Worm (Caenorhabditis elegans) whole organism, mixed stage, embryonic: ENCODE data around the gene tofu-7.

Experiments used
- blmp-1 ChIP-seq: fragments of 150-350 bp; optimal IDR thresholded peaks from 2 replicates; lab custom pipeline; 2014; ENCODE audit warnings: missing biosample characterization, missing genetic modification characterization
- pha-4 ChIP-seq: fragments of 150-350 bp; optimal IDR thresholded peaks from 2 replicates; lab custom pipeline; 2018; ENCODE audit warnings: missing biosample characterization, missing genetic modification reagents, missing genetic modification characterization

DNA sequence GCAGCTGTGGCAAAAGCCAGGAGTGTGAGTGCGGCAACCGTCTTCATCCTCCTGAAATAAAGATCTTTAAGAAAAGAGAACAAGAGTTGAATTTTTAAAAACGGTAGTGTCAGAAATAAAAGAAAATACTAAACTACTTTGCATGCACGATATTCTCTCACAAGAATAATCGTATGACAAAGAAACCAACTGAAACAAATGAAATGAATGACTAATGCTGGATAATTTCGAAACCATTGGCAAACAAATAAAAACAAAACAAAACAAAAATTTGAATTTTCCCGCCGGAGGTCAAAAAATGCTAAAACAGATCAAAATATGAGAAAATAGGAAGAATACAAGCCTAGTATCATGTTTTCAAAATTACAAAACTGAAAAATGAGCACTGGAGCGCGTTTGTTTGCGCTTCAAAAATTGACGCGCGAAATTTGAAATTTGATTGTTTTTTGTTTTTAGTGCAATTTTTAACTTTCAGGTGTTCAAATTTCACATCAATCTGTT, 19.2 kb upstream of the tofu-7 start, which contains the start of gene cpg-2:
- TF ChIP-seq blmp-1 (tag; lab: Kevin White, UChicago) = no peak
- TF ChIP-seq pha-4 = no peak
